Worm (Caenorhabditis elegans): ENCODE measurements around the gene srsx-17.

DNA sequence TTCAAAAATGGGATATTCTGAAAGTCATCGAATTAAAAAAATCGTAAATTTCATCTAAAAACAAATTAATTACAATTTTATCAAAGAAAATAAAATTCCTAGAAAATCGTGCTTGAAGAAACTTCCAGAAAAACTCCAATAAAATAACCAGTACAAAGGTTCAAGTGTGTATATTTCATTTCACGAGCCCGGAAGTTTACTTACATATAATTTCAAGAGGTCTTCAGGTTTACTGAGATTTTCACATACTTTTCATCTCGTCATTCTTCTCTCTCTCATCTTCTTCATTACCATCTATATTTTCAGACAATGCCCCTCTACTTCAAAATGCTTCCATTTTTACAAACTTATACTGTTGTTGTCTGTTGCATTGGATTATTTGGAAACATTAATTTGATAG, 5.2 kb upstream of the srsx-17 start, which contains the start of gene srsx-18:
- TF ChIP-seq rnt-1 (tag; optimal IDR thresholded peaks at IDR 0.05) (no peak), egl-27 (tag; optimal IDR thresholded peaks at IDR 0.05) (no peak), ceh-82 (tag; optimal IDR thresholded peaks at IDR 0.05) (no peak), elt-3 (tag; optimal IDR thresholded peaks at IDR 0.05) (no peak), ama-1 (optimal IDR thresholded peaks at IDR 0.05) (no peak)

All from whole organism, L1 larva.